Fruit fly (Drosophila melanogaster) whole organism, prepupa: Measurements from ENCODE around the gene Mct1.

ENCODE experiments used
- Blimp-1 ChIP-seq: fragments of 200-800 bp; sonication (Bioruptor generic); optimal IDR thresholded peaks from 3 replicates; lab custom pipeline; 2017; ENCODE audit warnings: missing biosample characterization, missing genetic modification characterization, mild to moderate bottlenecking, moderate library complexity, missing genetic modification reagents
- CG15336 ChIP-seq: fragments of 200-800 bp; sonication (Bioruptor generic); IDR thresholded peaks from 2 replicates; pipeline ENCODE4 v1.3.6; 2022; ENCODE audit warnings: missing biosample characterization, missing genetic modification characterization
- CG16779 ChIP-seq: fragments of 200-800 bp; sonication (Bioruptor generic); optimal IDR thresholded peaks from 3 replicates; lab custom pipeline; 2017; ENCODE audit warnings: missing biosample characterization, mild to moderate bottlenecking, missing genetic modification characterization
- CG3919 ChIP-seq: fragments of 200-800 bp; sonication (Bioruptor generic); optimal IDR thresholded peaks from 3 replicates; lab custom pipeline; 2016; ENCODE audit warnings: missing biosample characterization, missing genetic modification characterization
- CG8632 ChIP-seq: fragments of 200-800 bp; sonication (Bioruptor generic); optimal IDR thresholded peaks from 3 replicates; lab custom pipeline; 2016; ENCODE audit warnings: missing biosample characterization, missing genetic modification characterization
- Eip75B ChIP-seq: fragments of 200-800 bp; sonication (Bioruptor generic); optimal IDR thresholded peaks from 3 replicates; lab custom pipeline; 2016; ENCODE audit warnings: missing biosample characterization, missing genetic modification characterization
- Ets21C ChIP-seq: fragments of 200-800 bp; sonication (Bioruptor generic); optimal IDR thresholded peaks from 3 replicates; lab custom pipeline; 2016; ENCODE audit warnings: missing biosample characterization, missing genetic modification characterization
- Hr39 ChIP-seq: fragments of 200-800 bp; sonication (Bioruptor generic); optimal IDR thresholded peaks from 2 replicates; lab custom pipeline; 2016; ENCODE audit warnings: missing biosample characterization, missing genetic modification characterization
- OdsH ChIP-seq: fragments of 200-800 bp; sonication (Bioruptor generic); optimal IDR thresholded peaks from 3 replicates; lab custom pipeline; 2016; ENCODE audit warnings: missing biosample characterization, missing genetic modification characterization
- eg ChIP-seq: fragments of 200-800 bp; sonication (Bioruptor generic); IDR thresholded peaks from 3 replicates; pipeline ENCODE4 v1.3.6; 2022; ENCODE audit warnings: missing biosample characterization, missing genetic modification characterization
- ss ChIP-seq, 2 experiments: fragments of 200-800 bp; sonication (Bioruptor generic); optimal IDR thresholded peaks; 2 replicates in 1 of 2; 3 replicates in 1 of 2; lab custom pipeline; 2017 to 2018; ENCODE audit warnings: mild to moderate bottlenecking in 2 of 2, missing biosample characterization in 2 of 2, missing genetic modification characterization in 2 of 2, moderate library complexity in 1 of 2
- topi ChIP-seq: fragments of 200-800 bp; sonication (Bioruptor generic); optimal IDR thresholded peaks from 3 replicates; lab custom pipeline; 2016; ENCODE audit warnings: missing biosample characterization, missing genetic modification characterization

dm6 chrX:2161020-2161419, 28.0 kb upstream of the Mct1 start:
- no peak for TF ChIP-seq Blimp-1
- TF ChIP-seq Hr39 (GFP tag; lab: Kevin White, UChicago): no peak
- TF ChIP-seq OdsH (GFP tag; lab: Kevin White, UChicago): no peak
- no peak for TF ChIP-seq CG3919
- no peak for TF ChIP-seq CG16779 (tag; lab: Kevin White, UChicago)
- no peak for TF ChIP-seq CG15336 (GFP tag; lab: Robert Waterston, UW)
- TF ChIP-seq ss (GFP tag; optimal IDR thresholded peaks at IDR 0.05; lab: Kevin White, UChicago): no peak
- TF ChIP-seq Ets21C (GFP tag; lab: Kevin White, UChicago): no peak
- no peak for TF ChIP-seq eg
- no peak for TF ChIP-seq topi (GFP tag; lab: Kevin White, UChicago)
- no peak for TF ChIP-seq CG8632 (GFP tag; lab: Kevin White, UChicago)
- TF ChIP-seq Eip75B: no peak
